Fruit fly (Drosophila melanogaster) whole organism, prepupa: ENCODE results near the gene Nup93-2.
A peak's percentile ranks its signal among the peaks of the same experiment; 100 is the strongest.

Source experiments
- CG10631 ChIP-seq: fragments of 200-800 bp; sonication (Bioruptor generic); optimal IDR thresholded peaks from 2 replicates; lab custom pipeline; 2016; ENCODE audit warnings: missing biosample characterization, missing genetic modification characterization
- CG6276 ChIP-seq: fragments of 200-800 bp; sonication (Bioruptor generic); optimal IDR thresholded peaks from 2 replicates; lab custom pipeline; 2017; ENCODE audit warnings: missing biosample characterization, mild to moderate bottlenecking, missing genetic modification characterization
- CG6854 ChIP-seq: fragments of 200-800 bp; sonication (Bioruptor generic); optimal IDR thresholded peaks from 2 replicates; lab custom pipeline; 2017; ENCODE audit warnings: missing biosample characterization, mild to moderate bottlenecking, missing genetic modification characterization
- CG8319 ChIP-seq: fragments of 200-800 bp; sonication (Bioruptor generic); optimal IDR thresholded peaks from 3 replicates; lab custom pipeline; 2016; ENCODE audit warnings: missing biosample characterization, missing genetic modification characterization
- OdsH ChIP-seq: fragments of 200-800 bp; sonication (Bioruptor generic); optimal IDR thresholded peaks from 3 replicates; lab custom pipeline; 2016; ENCODE audit warnings: missing biosample characterization, missing genetic modification characterization
- Sox15 ChIP-seq: fragments of 200-800 bp; sonication (Bioruptor generic); optimal IDR thresholded peaks from 3 replicates; lab custom pipeline; 2016; ENCODE audit warnings: missing biosample characterization, missing genetic modification characterization
- esn ChIP-seq: fragments of 200-800 bp; sonication (Bioruptor generic); optimal IDR thresholded peaks from 2 replicates; lab custom pipeline; 2016; ENCODE audit warnings: missing biosample characterization, mild to moderate bottlenecking, missing genetic modification characterization, moderate library complexity
- pdm3 ChIP-seq: fragments of 200-800 bp; sonication (Bioruptor generic); optimal IDR thresholded peaks from 3 replicates; lab custom pipeline; 2016; ENCODE audit warnings: missing biosample characterization, missing genetic modification characterization

DNA sequence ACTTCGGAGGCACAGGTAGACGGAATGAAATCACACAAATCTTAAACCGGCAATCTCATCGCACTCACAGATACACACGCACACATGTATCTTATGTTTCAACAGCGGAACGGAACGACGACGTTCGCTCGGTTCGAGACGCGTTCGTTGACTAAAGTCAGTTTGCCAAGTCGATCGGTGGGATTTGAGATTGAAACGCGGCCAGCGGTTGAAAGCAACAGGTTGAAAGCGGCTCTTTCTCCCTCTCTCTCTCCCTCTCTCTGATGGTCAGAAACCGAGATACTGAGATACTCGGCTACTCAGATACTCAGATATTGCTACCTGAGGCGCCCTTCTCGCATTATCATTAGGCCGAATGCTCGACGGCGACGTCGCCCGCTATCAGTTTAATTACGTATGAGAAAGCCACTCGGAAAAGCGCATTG is 44.4 kb downstream of the Nup93-2 start:
- peak; percentile 47 for TF ChIP-seq CG6276 (GFP tag; lab: Kevin White, UChicago)
- TF ChIP-seq Sox15 (GFP tag; lab: Kevin White, UChicago): no peak
- TF ChIP-seq OdsH (GFP tag; lab: Kevin White, UChicago): no peak
- peak; percentile 94 for TF ChIP-seq CG6854 (GFP tag; lab: Kevin White, UChicago)
- no peak for TF ChIP-seq CG8319
- TF ChIP-seq CG10631: no peak
- peak; percentile 71 for TF ChIP-seq esn (GFP tag; lab: Kevin White, UChicago)
- peak; percentile 15 for TF ChIP-seq pdm3 (GFP tag; lab: Kevin White, UChicago)
